Fruit fly (Drosophila melanogaster): ENCODE results near the gene CG31016.

Gene CG31016

DNA sequence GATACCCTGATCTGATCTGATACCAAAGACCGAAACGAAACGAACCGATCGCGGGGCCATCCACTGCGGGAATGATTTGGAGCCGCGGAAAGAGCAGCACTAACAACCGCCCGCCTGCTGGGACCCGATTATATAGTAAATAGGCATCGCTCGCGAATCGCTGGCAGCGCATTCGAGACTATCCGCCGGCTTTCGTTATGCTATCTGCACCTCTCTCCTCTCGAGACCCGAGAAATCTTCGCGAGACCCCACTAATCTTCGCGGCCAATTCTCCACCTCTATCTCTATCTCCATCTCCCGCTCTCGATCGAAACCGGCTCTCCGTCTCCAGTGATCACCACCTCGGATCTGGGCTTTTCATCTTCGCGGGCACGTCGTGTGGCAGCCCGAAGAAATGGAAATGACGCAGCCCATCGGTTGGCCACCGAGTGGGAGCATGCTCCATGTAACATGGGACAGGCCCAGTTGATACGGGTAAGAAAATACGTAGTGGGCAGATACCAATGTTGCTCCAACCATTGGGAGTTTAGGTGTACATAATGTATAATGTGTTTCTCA is 18.7 kb upstream of the CG31016 start, which contains the start of gene CG9717:
Gene CG9717, minus strand, starts transcription at position 107 of the 558 bp plus-strand sequence.
- TF ChIP-seq svp (GFP tag) = peak; percentile 84
- TF ChIP-seq cyc (GFP tag; optimal IDR thresholded peaks at IDR 0.05) = no peak
- TF ChIP-seq CG6276 (GFP tag; optimal IDR thresholded peaks at IDR 0.05) = no peak

DNA sequence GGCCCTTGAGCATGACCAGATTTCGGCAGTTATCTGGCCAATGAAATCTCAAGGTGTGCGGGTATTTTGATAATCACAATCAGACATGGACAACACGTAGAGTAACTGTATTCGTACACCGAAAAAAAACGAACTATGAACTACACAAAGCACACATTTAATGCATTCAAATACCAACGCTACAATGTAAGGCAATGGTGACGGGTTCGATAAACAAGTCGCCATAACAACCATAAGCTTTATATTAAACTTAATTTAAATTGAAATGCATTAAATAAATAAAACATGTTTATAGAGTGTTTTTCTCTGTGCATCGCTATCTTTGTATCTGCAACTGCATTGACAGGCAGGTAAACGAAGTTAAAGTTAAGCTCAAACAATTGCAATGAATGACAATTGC is 15.8 kb upstream of the CG31016 start:
- TF ChIP-seq svp (GFP tag) = peak; percentile 66
- no peak for TF ChIP-seq dac (GFP tag; optimal IDR thresholded peaks at IDR 0.05)
- TF ChIP-seq CG6808 (GFP tag; optimal IDR thresholded peaks at IDR 0.05) = no peak
- TF ChIP-seq CG10669 (GFP tag; optimal IDR thresholded peaks at IDR 0.05) = peak; percentile 3
- TF ChIP-seq Eip78C (GFP tag) = peak; percentile 78
- peak; percentile 11 for TF ChIP-seq Hr39 (GFP tag; optimal IDR thresholded peaks at IDR 0.05)
- peak; percentile 6 for TF ChIP-seq CG10631 (GFP tag; optimal IDR thresholded peaks at IDR 0.05)
- TF ChIP-seq Sox102F (GFP tag; optimal IDR thresholded peaks at IDR 0.05) = peak; percentile 25
- peak; percentile 17 for TF ChIP-seq CG3919 (GFP tag; optimal IDR thresholded peaks at IDR 0.05)
- no peak for TF ChIP-seq CG3032 (tag; optimal IDR thresholded peaks at IDR 0.05)
- peak; percentile 34 for TF ChIP-seq CG6792 (GFP tag; optimal IDR thresholded peaks at IDR 0.05)
- TF ChIP-seq Eip75B (GFP tag; optimal IDR thresholded peaks at IDR 0.05) = peak; percentile 27
- peak; percentile 19 for TF ChIP-seq CG8632 (GFP tag; optimal IDR thresholded peaks at IDR 0.05)
- peak; percentile 40 for TF ChIP-seq OdsH (GFP tag; optimal IDR thresholded peaks at IDR 0.05)
- peak; percentile 35 for TF ChIP-seq topi (GFP tag; optimal IDR thresholded peaks at IDR 0.05)
- TF ChIP-seq CG31627 (GFP tag; optimal IDR thresholded peaks at IDR 0.05) = peak; percentile 20
- no peak for TF ChIP-seq CG11762 (GFP tag; optimal IDR thresholded peaks at IDR 0.05; ENCODE audit: insufficient read depth)
- TF ChIP-seq Met (GFP tag; optimal IDR thresholded peaks at IDR 0.05) = peak; percentile 13
- TF ChIP-seq esn (GFP tag; optimal IDR thresholded peaks at IDR 0.05) = peak; percentile 44
- TF ChIP-seq acj6 (GFP tag; optimal IDR thresholded peaks at IDR 0.05) = peak; percentile 37
- TF ChIP-seq CG6163 (GFP tag; IDR thresholded peaks at IDR 0.05) = peak; percentile 26; the same call in 2 of the 3 replicates
- peak; percentile 21 for TF ChIP-seq CG11902 (GFP tag; optimal IDR thresholded peaks at IDR 0.05)
- no peak for TF ChIP-seq fd85E (GFP tag; optimal IDR thresholded peaks at IDR 0.05)
- peak; percentile 28 for TF ChIP-seq lz (GFP tag; optimal IDR thresholded peaks at IDR 0.05)
- TF ChIP-seq CG34406 (GFP tag; optimal IDR thresholded peaks at IDR 0.05) = peak; percentile 7
- TF ChIP-seq CG32006 (GFP tag; optimal IDR thresholded peaks at IDR 0.05) = peak; percentile 15

- no peak for TF ChIP-seq acj6 (GFP tag; optimal IDR thresholded peaks at IDR 0.05)
- TF ChIP-seq Sox15 (GFP tag; optimal IDR thresholded peaks at IDR 0.05) = no peak
- no peak for TF ChIP-seq CG8632 (GFP tag; optimal IDR thresholded peaks at IDR 0.05)
- no peak for TF ChIP-seq dac (GFP tag; optimal IDR thresholded peaks at IDR 0.05)
- TF ChIP-seq Met (GFP tag; optimal IDR thresholded peaks at IDR 0.05) = no peak
- no peak for TF ChIP-seq salr (GFP tag; optimal IDR thresholded peaks at IDR 0.05)
- TF ChIP-seq cyc (GFP tag; optimal IDR thresholded peaks at IDR 0.05) = no peak
- TF ChIP-seq CG3032 (tag; optimal IDR thresholded peaks at IDR 0.05) = no peak
- no peak for TF ChIP-seq fd59A (GFP tag; optimal IDR thresholded peaks at IDR 0.05)
- TF ChIP-seq Eip78C (GFP tag) = peak; percentile 44
- TF ChIP-seq Eip93F (GFP tag; optimal IDR thresholded peaks at IDR 0.05) = no peak
- TF ChIP-seq OdsH (GFP tag; optimal IDR thresholded peaks at IDR 0.05) = no peak
- peak; percentile 6 for TF ChIP-seq svp (GFP tag)
- TF ChIP-seq Smox (GFP tag; optimal IDR thresholded peaks at IDR 0.05) = no peak
- no peak for TF ChIP-seq net (GFP tag; optimal IDR thresholded peaks at IDR 0.05)
Observed at dm6 chr3R:30590845-30591244, 15.1 kb upstream of the CG31016 start.

DNA sequence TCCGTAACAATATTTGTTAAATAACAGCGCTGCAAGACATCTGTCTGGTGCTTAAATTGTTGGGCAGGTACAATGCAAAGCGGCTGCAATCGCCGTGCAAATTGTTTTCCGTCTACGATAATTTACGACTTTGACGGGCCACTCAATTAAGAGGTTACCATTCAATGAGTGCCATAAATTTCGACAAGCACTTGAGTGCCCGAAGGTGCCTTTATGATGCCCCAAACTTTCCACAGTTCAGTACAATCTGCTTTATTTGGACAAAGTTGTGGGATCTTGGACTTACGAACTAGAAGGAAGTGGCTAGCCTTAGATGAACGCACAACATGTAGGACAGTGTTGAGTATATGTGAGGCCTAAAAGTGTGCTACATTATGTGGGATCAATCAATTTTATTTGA is 13.3 kb upstream of the CG31016 start:
- TF ChIP-seq vri (GFP tag; optimal IDR thresholded peaks at IDR 0.05) (peak; percentile 21), Gug (GFP tag; IDR thresholded peaks at IDR 0.05) (no peak), svp (GFP tag) (peak; percentile 8)
